Fruit fly (Drosophila melanogaster) S2 (cell line): ENCODE measurements around the gene CG17207.

ENCODE experiments used
- CG8478 ChIP-seq: fragments of >200 bp; optimal IDR thresholded peaks from 2 replicates; lab custom pipeline; 2018
- CTCF ChIP-seq, 2 experiments: fragments of >200 bp; optimal IDR thresholded peaks; 2 replicates each; lab custom pipeline; 2018

dm6 chr3R:12439039-12439400, at the start of gene CG17207, which contains the start of gene CG46427:
- no peak for TF ChIP-seq CG8478 (lab: Kevin White, UChicago)
- no peak for TF ChIP-seq CTCF (optimal IDR thresholded peaks at IDR 0.05; lab: Kevin White, UChicago)
